Fruit fly (Drosophila melanogaster): ENCODE data around the gene CG11695.
A peak's percentile ranks its signal among the peaks of the same experiment; 100 is the strongest.

CG11695 gene

DNA sequence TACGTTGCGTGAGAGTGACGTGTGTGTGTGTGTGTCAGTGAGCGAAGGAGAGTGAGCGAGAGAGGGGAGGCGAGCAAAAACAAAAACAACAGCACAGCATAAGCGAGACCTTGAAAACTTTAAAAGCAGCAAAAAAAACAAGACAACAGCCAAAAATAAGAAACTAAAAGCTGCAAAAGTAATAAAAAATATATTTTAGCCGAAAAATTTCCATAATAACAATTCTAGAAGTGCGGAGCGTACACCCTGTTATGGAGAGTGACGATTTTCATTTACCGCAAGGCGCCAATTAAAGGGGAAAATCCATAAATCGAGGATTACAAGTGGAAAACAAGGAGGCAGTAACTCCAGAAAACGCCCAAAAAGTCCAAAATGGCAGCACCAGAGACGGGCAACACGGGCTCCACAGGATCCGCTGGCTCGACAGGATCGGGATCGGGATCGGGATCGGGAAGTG, 39.8 kb downstream of the CG11695 start:
- no peak for TF ChIP-seq noc (tag; optimal IDR thresholded peaks at IDR 0.05)

DNA sequence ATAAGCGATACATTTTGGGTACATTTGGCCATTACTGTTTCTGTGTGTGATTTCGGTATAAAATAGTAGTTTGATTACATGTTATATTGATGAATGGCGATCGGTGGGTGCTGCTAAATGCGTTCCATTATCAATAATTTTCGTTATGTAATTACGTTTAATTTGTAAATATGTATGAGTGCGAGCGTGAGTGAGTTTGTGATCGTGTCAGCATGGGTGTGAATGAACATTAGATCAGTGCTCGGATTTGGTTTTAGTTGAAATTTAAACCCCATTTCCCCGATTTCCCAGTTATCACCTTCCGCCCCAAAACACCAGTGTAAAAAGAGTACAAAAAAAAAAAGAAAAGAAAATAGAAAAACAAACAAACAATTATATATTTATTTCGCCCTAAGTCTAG, 42.9 kb downstream of the CG11695 start:
- TF ChIP-seq noc (tag; optimal IDR thresholded peaks at IDR 0.05): no peak

- no peak for TF ChIP-seq noc (tag; optimal IDR thresholded peaks at IDR 0.05)
Observed at dm6 chrX:11620527-11620926, 43.8 kb downstream of the CG11695 start.

- TF ChIP-seq noc (tag; optimal IDR thresholded peaks at IDR 0.05): no peak
Observed at dm6 chrX:11621315-11621865, 44.7 kb downstream of the CG11695 start.

DNA sequence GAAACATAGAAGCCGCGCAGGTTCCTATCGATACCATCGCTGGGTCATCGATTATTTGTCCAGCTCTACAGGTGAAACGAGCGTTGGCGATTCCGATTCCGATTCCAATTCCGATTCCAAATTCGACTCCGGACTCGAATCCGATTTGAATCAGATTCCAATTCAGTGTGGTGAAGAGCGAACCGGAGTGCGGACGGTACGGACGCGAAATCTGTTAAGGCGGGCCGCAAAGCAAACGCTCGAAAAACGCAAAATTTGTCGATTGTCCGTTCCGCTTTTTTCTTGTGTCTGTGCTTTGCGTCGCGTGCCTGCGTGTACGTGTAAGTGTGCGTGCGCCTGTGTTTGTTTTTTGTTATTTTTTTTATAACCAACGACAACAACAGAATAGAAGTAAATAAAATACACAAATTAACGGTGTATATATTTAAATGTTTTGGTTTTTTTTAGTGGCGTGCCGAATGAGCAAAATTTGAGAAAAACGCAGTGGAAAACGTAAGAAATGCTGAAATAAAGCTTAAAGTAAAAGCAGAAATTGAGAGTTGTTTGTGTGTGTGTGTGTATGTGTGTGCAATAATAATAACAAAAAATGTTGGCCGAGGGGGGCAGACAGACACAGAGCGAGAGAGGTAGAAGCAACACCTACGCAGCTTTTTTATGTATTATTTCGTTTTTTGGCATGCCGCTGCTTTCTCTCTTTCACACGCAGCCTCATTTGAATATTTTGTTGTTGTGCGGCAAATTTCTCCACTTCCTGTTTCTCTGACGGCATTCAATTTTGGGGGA, 45.4 kb downstream of the CG11695 start, which contains the start of gene Ptp10D:
Gene Ptp10D, plus strand, starts transcription at position 150 of the 783 bp plus-strand sequence.
- TF ChIP-seq noc (tag; optimal IDR thresholded peaks at IDR 0.05): no peak

dm6 chrX:11622649-11623425, 46.2 kb downstream of the CG11695 start:
- TF ChIP-seq noc (tag; optimal IDR thresholded peaks at IDR 0.05): peak; percentile 79

All from whole organism, larva.